Worm (Caenorhabditis elegans) whole organism, L4/young adult: Measurements from ENCODE around the gene acn-1.

ENCODE experiments used
- W03F9.2 ChIP-seq: fragments of 150-350 bp; optimal IDR thresholded peaks from 2 replicates; lab custom pipeline; 2014; ENCODE audit warnings: missing biosample characterization, missing genetic modification characterization
- dao-5 ChIP-seq: sonication (generic microtip); optimal IDR thresholded peaks from 2 replicates; lab custom pipeline; 2016; ENCODE audit warnings: missing genotype, missing genetic modification characterization, moderate library complexity, missing compliant biosample characterization
- him-1 ChIP-seq: sonication (generic microtip); optimal IDR thresholded peaks from 2 replicates; lab custom pipeline; 2016; ENCODE audit warnings: missing genotype, missing genetic modification reagents, missing genetic modification characterization, missing compliant biosample characterization

Gene acn-1

ce11 chrX:5119246-5119645 lies 22.4 kb upstream of the acn-1 start:
- TF ChIP-seq him-1 (tag; lab: Kevin White, UChicago) (no peak), dao-5 (tag; lab: Kevin White, UChicago) (no peak), W03F9.2 (tag; lab: Kevin White, UChicago) (no peak)

- TF ChIP-seq him-1 (tag; lab: Kevin White, UChicago): no peak
- no peak for TF ChIP-seq W03F9.2 (tag; lab: Kevin White, UChicago)
- no peak for TF ChIP-seq dao-5 (tag; lab: Kevin White, UChicago)
Observed at ce11 chrX:5117571-5117970, 20.7 kb upstream of the acn-1 start.

- TF ChIP-seq dao-5 (tag; lab: Kevin White, UChicago) (no peak), W03F9.2 (tag; lab: Kevin White, UChicago) (no peak), him-1 (tag; lab: Kevin White, UChicago) (no peak)
Observed at ce11 chrX:5116816-5117459, 20.1 kb upstream of the acn-1 start, which contains the start of gene apl-1. Gene apl-1, minus strand, starts transcription at chrX:5116866.

ce11 chrX:5116180-5116579 lies 19.3 kb upstream of the acn-1 start:
- TF ChIP-seq him-1 (tag; lab: Kevin White, UChicago) (no peak), W03F9.2 (tag; lab: Kevin White, UChicago) (no peak), dao-5 (tag; lab: Kevin White, UChicago) (no peak)

ce11 chrX:5115511-5115910 lies 18.6 kb upstream of the acn-1 start:
- TF ChIP-seq dao-5 (tag; lab: Kevin White, UChicago): no peak
- no peak for TF ChIP-seq him-1 (tag; lab: Kevin White, UChicago)
- TF ChIP-seq W03F9.2 (tag; lab: Kevin White, UChicago): no peak

- no peak for TF ChIP-seq W03F9.2 (tag; lab: Kevin White, UChicago)
- no peak for TF ChIP-seq dao-5 (tag; lab: Kevin White, UChicago)
- TF ChIP-seq him-1 (tag; lab: Kevin White, UChicago): no peak
Observed at ce11 chrX:5111894-5112293, 15.0 kb upstream of the acn-1 start.

ce11 chrX:5109130-5109529 lies 12.3 kb upstream of the acn-1 start, which contains the start of gene C42D8.1:
Gene C42D8.1, plus strand, starts transcription at chrX:5109506.
- TF ChIP-seq him-1 (tag; lab: Kevin White, UChicago) (no peak), W03F9.2 (tag; lab: Kevin White, UChicago) (no peak), dao-5 (tag; lab: Kevin White, UChicago) (no peak)

ce11 chrX:5106942-5107341 lies 10.1 kb upstream of the acn-1 start, which contains the start of gene C42D8.9:
Gene C42D8.9, minus strand, starts transcription at chrX:5107042.
- no peak for TF ChIP-seq W03F9.2 (tag; lab: Kevin White, UChicago)

ce11 chrX:5106187-5106694 lies 9.4 kb upstream of the acn-1 start:
- TF ChIP-seq dao-5 (tag; lab: Kevin White, UChicago): no peak
- no peak for TF ChIP-seq W03F9.2 (tag; lab: Kevin White, UChicago)

ce11 chrX:5105703-5106102 lies 8.8 kb upstream of the acn-1 start:
- TF ChIP-seq him-1 (tag; lab: Kevin White, UChicago) (no peak), dao-5 (tag; lab: Kevin White, UChicago) (no peak), W03F9.2 (tag; lab: Kevin White, UChicago) (no peak)

ce11 chrX:5103422-5103821 lies 6.6 kb upstream of the acn-1 start:
- no peak for TF ChIP-seq dao-5 (tag; lab: Kevin White, UChicago)
- TF ChIP-seq W03F9.2 (tag; lab: Kevin White, UChicago): no peak
- no peak for TF ChIP-seq him-1 (tag; lab: Kevin White, UChicago)

- TF ChIP-seq him-1 (tag; lab: Kevin White, UChicago) (no peak), W03F9.2 (tag; lab: Kevin White, UChicago) (no peak), dao-5 (tag; lab: Kevin White, UChicago) (no peak)
Observed at ce11 chrX:5102338-5102737, 5.5 kb upstream of the acn-1 start.

ce11 chrX:5100738-5101379 lies 4.0 kb upstream of the acn-1 start, which contains the start of gene vit-2:
Gene vit-2, plus strand, starts transcription at chrX:5101042.
- TF ChIP-seq him-1 (tag; lab: Kevin White, UChicago) (no peak), dao-5 (tag; lab: Kevin White, UChicago) (peak; percentile 2)

- no peak for TF ChIP-seq dao-5 (tag; lab: Kevin White, UChicago)
- TF ChIP-seq W03F9.2 (tag; lab: Kevin White, UChicago): no peak
- no peak for TF ChIP-seq him-1 (tag; lab: Kevin White, UChicago)
Observed at ce11 chrX:5098935-5099334, 2.1 kb upstream of the acn-1 start.
